Fruit fly (Drosophila melanogaster): ENCODE measurements around the gene jvl.
A peak's percentile ranks its signal among the peaks of the same experiment; 100 is the strongest.

The jvl gene

DNA sequence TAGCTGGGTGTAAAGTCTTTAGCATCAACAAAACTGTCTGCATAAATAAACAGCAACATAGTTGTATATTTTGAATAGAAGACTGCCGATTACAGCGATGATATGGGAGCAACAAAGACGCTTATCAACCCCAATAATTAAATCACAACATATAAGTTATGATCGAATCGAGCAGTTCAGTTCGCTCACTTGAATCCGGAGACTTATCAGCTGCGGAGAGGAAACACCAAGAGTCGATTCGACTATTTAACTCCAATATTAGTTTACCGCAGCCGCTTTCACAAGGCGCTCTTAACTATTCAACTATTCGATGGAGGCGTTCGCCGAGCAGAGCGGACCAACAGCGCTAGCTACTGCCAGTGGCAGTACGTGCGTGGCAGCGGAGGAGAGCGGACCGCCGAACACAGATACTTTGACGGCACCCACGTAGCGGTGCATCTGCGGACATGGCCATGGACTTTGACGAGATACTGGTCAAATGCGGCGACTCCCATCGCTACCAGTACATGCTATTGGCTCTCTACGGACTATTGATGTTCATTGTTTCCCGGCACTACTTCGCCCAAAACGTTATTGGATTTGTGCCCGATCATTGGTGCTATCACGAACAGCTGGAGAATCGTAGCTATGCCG, 57.4 kb downstream of the jvl start, which contains the start of gene CG14856 (continued):
- TF ChIP-seq crp (GFP tag; optimal IDR thresholded peaks at IDR 0.05) (no peak), dpn (GFP tag; optimal IDR thresholded peaks at IDR 0.05) (no peak), prd (optimal IDR thresholded peaks at IDR 0.05) (no peak), prd (GFP tag; IDR thresholded peaks at IDR 0.05) (no peak), Ada2b (GFP tag; IDR thresholded peaks at IDR 0.05) (no peak), CG6791 (GFP tag; IDR thresholded peaks at IDR 0.05; ENCODE audit: partially characterized antibody) (0 out of 3 replicates have a peak, but pooled peaks have one; percentile 30), CG18476 (GFP tag; optimal IDR thresholded peaks at IDR 0.05) (no peak), emc (GFP tag; optimal IDR thresholded peaks at IDR 0.05) (no peak), CG12391 (tag; optimal IDR thresholded peaks at IDR 0.05) (no peak), CG4707 (GFP tag; optimal IDR thresholded peaks at IDR 0.05) (no peak), nmo (GFP tag; optimal IDR thresholded peaks at IDR 0.05) (no peak), Ssrp (tag; optimal IDR thresholded peaks at IDR 0.05) (no peak), btn (GFP tag; optimal IDR thresholded peaks at IDR 0.05) (no peak), CG5953 (GFP tag; IDR thresholded peaks at IDR 0.05) (no peak), nau (GFP tag; optimal IDR thresholded peaks at IDR 0.05) (no peak), CG3407 (GFP tag; optimal IDR thresholded peaks at IDR 0.05) (no peak), Doc3 (GFP tag; IDR thresholded peaks at IDR 0.05; ENCODE audit: partially characterized antibody) (no peak), Hr51 (GFP tag; optimal IDR thresholded peaks at IDR 0.05) (no peak), cas (GFP tag; IDR thresholded peaks at IDR 0.05) (no peak), CG11723 (GFP tag; optimal IDR thresholded peaks at IDR 0.05) (no peak), rib (GFP tag; IDR thresholded peaks at IDR 0.05) (peak; percentile 29; the same call in 1 of the 2 replicates), stc (GFP tag; IDR thresholded peaks at IDR 0.05) (no peak)

- TF ChIP-seq CG13624 (GFP tag; optimal IDR thresholded peaks at IDR 0.05) (no peak), fd3F (GFP tag; optimal IDR thresholded peaks at IDR 0.05) (no peak), CG10543 (GFP tag; optimal IDR thresholded peaks at IDR 0.05) (peak; percentile 55), ftz-f1 (GFP tag; optimal IDR thresholded peaks at IDR 0.05) (peak; percentile 26), CG6765 (GFP tag; optimal IDR thresholded peaks at IDR 0.05) (peak; percentile 11), Med (GFP tag) (peak; percentile 46), pros (GFP tag; optimal IDR thresholded peaks at IDR 0.05) (no peak), chinmo (GFP tag; IDR thresholded peaks at IDR 0.05; ENCODE audit: partially characterized antibody) (peak; percentile 67; the same call in 1 of the 4 replicates), hb (GFP tag; IDR thresholded peaks at IDR 0.05; ENCODE audit: partially characterized antibody) (no peak), CG16815 (GFP tag; optimal IDR thresholded peaks at IDR 0.05) (no peak), cwo (GFP tag; optimal IDR thresholded peaks at IDR 0.05) (peak; percentile 19), Dbx (GFP tag; IDR thresholded peaks at IDR 0.05) (0 out of 3 replicates have a peak, but pooled peaks have one; percentile 11), CG12071 (GFP tag; optimal IDR thresholded peaks at IDR 0.05) (no peak), CG42726 (GFP tag; IDR thresholded peaks at IDR 0.05; ENCODE audit: partially characterized antibody) (no peak), GATAe (GFP tag; conservative IDR thresholded peaks at IDR 0.05) (peak; percentile 25; the same call in 1 of the 2 replicates), zfh1 (GFP tag; IDR thresholded peaks at IDR 0.05) (no peak), Hey (tag; optimal IDR thresholded peaks at IDR 0.05) (peak; percentile 35), sens (GFP tag) (peak; percentile 4), sug (tag; optimal IDR thresholded peaks at IDR 0.05) (peak; percentile 68), z (GFP tag; IDR thresholded peaks at IDR 0.05) (peak; percentile 60; the same call in 1 of the 3 replicates)
Observed at dm6 chr3R:14801407-14801806, 60.0 kb downstream of the jvl start, which contains the start of gene CG14857. CG14857 (plus strand) TSS chr3R:14801773.

Data from whole organism, embryonic.